Worm (Caenorhabditis elegans) whole organism, L1 larva: ENCODE measurements around the gene abch-1.

Experiments
- C16A3.4 ChIP-seq: fragments of 150-350 bp; optimal IDR thresholded peaks from 2 replicates; lab custom pipeline; 2014; ENCODE audit warnings: missing biosample characterization, missing genetic modification characterization
- aly-2 ChIP-seq: fragments of 150-350 bp; optimal IDR thresholded peaks from 2 replicates; lab custom pipeline; 2014; ENCODE audit warnings: missing biosample characterization, missing genetic modification characterization
- blmp-1 ChIP-seq: fragments of 150-350 bp; optimal IDR thresholded peaks from 2 replicates; lab custom pipeline; 2014; ENCODE audit warnings: missing biosample characterization, missing genetic modification characterization
- ceh-8 ChIP-seq: fragments of 200-800 bp; sonication (Bioruptor generic); optimal IDR thresholded peaks from 2 replicates; lab custom pipeline; 2018; ENCODE audit warnings: mild to moderate bottlenecking, missing genetic modification characterization, moderate library complexity, missing compliant biosample characterization
- ceh-82 ChIP-seq, 3 experiments: fragments of 150-350 bp in 1 of 3; sonication (generic microtip) in 2 of 3; optimal IDR thresholded peaks; 2 replicates each; lab custom pipeline; 2014 to 2017; ENCODE audit warnings: missing biosample characterization in 3 of 3, missing genetic modification characterization in 3 of 3
- ceh-88 ChIP-seq: fragments of 200-800 bp; sonication (Bioruptor generic); IDR thresholded peaks from 2 replicates; pipeline ENCODE4 v1.3.6; 2022; ENCODE audit warnings: missing genetic modification characterization, missing compliant biosample characterization
- dpl-1 ChIP-seq, 3 experiments: fragments of 150-350 bp in 2 of 3; sonication (generic microtip) in 1 of 3; optimal IDR thresholded peaks; 2 replicates each; lab custom pipeline; 2014 to 2017; ENCODE audit warnings: missing biosample characterization in 3 of 3, missing genetic modification characterization in 3 of 3, missing genetic modification reagents in 3 of 3
- dsc-1 ChIP-seq: sonication (generic microtip); optimal IDR thresholded peaks from 2 replicates; lab custom pipeline; 2016; ENCODE audit warnings: mild to moderate bottlenecking, missing genetic modification characterization, missing compliant biosample characterization
- egl-13 ChIP-seq: sonication (generic microtip); optimal IDR thresholded peaks from 2 replicates; lab custom pipeline; 2016; ENCODE audit warnings: missing genotype, missing genetic modification reagents, missing genetic modification characterization, missing compliant biosample characterization
- egl-27 ChIP-seq, 2 experiments: fragments of 150-350 bp in 1 of 2; sonication (generic microtip); optimal IDR thresholded peaks; 3 replicates each; lab custom pipeline; 2017 to 2018; ENCODE audit warnings: missing biosample characterization in 2 of 2, missing genetic modification characterization in 2 of 2, missing genetic modification reagents in 2 of 2
- elt-2 ChIP-seq: sonication (generic microtip); optimal IDR thresholded peaks from 2 replicates; lab custom pipeline; 2016; ENCODE audit warnings: missing genetic modification characterization, mild to moderate bottlenecking, inconsistent platforms, missing compliant biosample characterization, missing genetic modification reagents
- elt-3 ChIP-seq, 6 experiments: fragments of 150-350 bp in 1 of 6; sonication (generic microtip); optimal IDR thresholded peaks; 2 replicates each; lab custom pipeline; 2017 to 2018; ENCODE audit warnings: missing biosample characterization in 6 of 6, missing genetic modification characterization in 6 of 6, inconsistent platforms in 1 of 6
- ets-5 ChIP-seq: fragments of 200-800 bp; sonication (Bioruptor generic); IDR thresholded peaks from 2 replicates; pipeline ENCODE4 v1.3.6; 2022; ENCODE audit warnings: missing genetic modification characterization, missing compliant biosample characterization
- fkh-4 ChIP-seq: sonication (generic microtip); optimal IDR thresholded peaks from 2 replicates; lab custom pipeline; 2016; ENCODE audit warnings: missing compliant biosample characterization, missing genetic modification characterization, borderline replicate concordance
- fkh-8 ChIP-seq: sonication (generic microtip); optimal IDR thresholded peaks from 2 replicates; lab custom pipeline; 2016; ENCODE audit warnings: mild to moderate bottlenecking, missing genetic modification characterization, missing compliant biosample characterization
- grh-1 ChIP-seq: fragments of 200-800 bp; sonication (Bioruptor generic); IDR thresholded peaks from 2 replicates; pipeline ENCODE4 v1.3.6; 2022; ENCODE audit warnings: missing genetic modification reagents, missing genetic modification characterization, missing compliant biosample characterization
- hlh-4 ChIP-seq: sonication (generic microtip); optimal IDR thresholded peaks from 2 replicates; lab custom pipeline; 2016; ENCODE audit warnings: mild to moderate bottlenecking, missing genetic modification characterization, missing compliant biosample characterization
- lin-15B ChIP-seq: fragments of 150-350 bp; sonication (generic microtip); optimal IDR thresholded peaks from 3 replicates; lab custom pipeline; 2014; ENCODE audit warnings: missing biosample characterization, missing genetic modification characterization
- lin-35 ChIP-seq, 2 experiments: fragments of 150-350 bp; optimal IDR thresholded peaks; 2 replicates each; lab custom pipeline; 2014; ENCODE audit warnings: missing biosample characterization in 2 of 2, missing genetic modification characterization in 2 of 2, missing genetic modification reagents in 2 of 2
- lir-3 ChIP-seq: sonication (generic microtip); optimal IDR thresholded peaks from 2 replicates; lab custom pipeline; 2016; ENCODE audit warnings: mild to moderate bottlenecking, missing genetic modification characterization, moderate library complexity, missing compliant biosample characterization; ENCODE audit not compliant: poor library complexity
- mab-9 ChIP-seq: fragments of 200-800 bp; sonication (Bioruptor generic); IDR thresholded peaks from 2 replicates; pipeline ENCODE4 v1.3.6; 2022; ENCODE audit warnings: missing genetic modification reagents, missing genetic modification characterization, missing compliant biosample characterization
- mdl-1 ChIP-seq, 2 experiments: fragments of 150-350 bp; optimal IDR thresholded peaks; 2 replicates each; lab custom pipeline; 2014 to 2017; ENCODE audit warnings: missing biosample characterization in 2 of 2, missing genetic modification characterization in 2 of 2, inconsistent platforms in 1 of 2
- mef-2 ChIP-seq: fragments of 150-350 bp; optimal IDR thresholded peaks from 2 replicates; lab custom pipeline; 2014; ENCODE audit warnings: missing biosample characterization, missing genetic modification characterization
- nhr-47 ChIP-seq: sonication (generic microtip); optimal IDR thresholded peaks from 2 replicates; lab custom pipeline; 2016; ENCODE audit warnings: mild to moderate bottlenecking, missing genetic modification characterization, moderate library complexity, missing compliant biosample characterization
- nhr-76 ChIP-seq: sonication (generic microtip); optimal IDR thresholded peaks from 2 replicates; lab custom pipeline; 2017; ENCODE audit warnings: missing biosample characterization, missing genetic modification characterization
- nhr-77 ChIP-seq: fragments of 150-350 bp; optimal IDR thresholded peaks from 2 replicates; lab custom pipeline; 2014; ENCODE audit warnings: missing biosample characterization, missing genetic modification characterization
- nhr-84 ChIP-seq: sonication (generic microtip); optimal IDR thresholded peaks from 2 replicates; lab custom pipeline; 2017; ENCODE audit warnings: missing biosample characterization, missing genetic modification characterization
- rnt-1 ChIP-seq: sonication (generic microtip); optimal IDR thresholded peaks from 2 replicates; lab custom pipeline; 2016; ENCODE audit warnings: mild to moderate bottlenecking, missing genetic modification characterization, moderate library complexity, missing compliant biosample characterization
- sup-37 ChIP-seq: fragments of 200-800 bp; sonication (Bioruptor generic); optimal IDR thresholded peaks from 2 replicates; lab custom pipeline; 2018; ENCODE audit warnings: mild to moderate bottlenecking, missing genetic modification characterization, missing compliant biosample characterization
- tbx-2 ChIP-seq: sonication (generic microtip); optimal IDR thresholded peaks from 2 replicates; lab custom pipeline; 2016; ENCODE audit warnings: missing genetic modification characterization, missing compliant biosample characterization
- tlp-1 ChIP-seq: fragments of 150-350 bp; optimal IDR thresholded peaks from 2 replicates; lab custom pipeline; 2014; ENCODE audit warnings: missing biosample characterization, missing genetic modification characterization
- unc-30 ChIP-seq: sonication (generic microtip); optimal IDR thresholded peaks from 2 replicates; lab custom pipeline; 2017; ENCODE audit warnings: missing biosample characterization, missing genetic modification characterization
- unc-62 ChIP-seq: fragments of 150-350 bp; optimal IDR thresholded peaks from 2 replicates; lab custom pipeline; 2014; ENCODE audit warnings: missing biosample characterization, missing genetic modification reagents, missing genetic modification characterization
- unc-86 ChIP-seq: sonication (generic microtip); optimal IDR thresholded peaks from 2 replicates; lab custom pipeline; 2016; ENCODE audit warnings: missing genetic modification characterization, missing compliant biosample characterization
- unc-98 ChIP-seq: fragments of 200-800 bp; sonication (Bioruptor generic); IDR thresholded peaks from 2 replicates; pipeline ENCODE4 v1.3.6; 2022; ENCODE audit warnings: missing genetic modification characterization, missing compliant biosample characterization
- zip-4 ChIP-seq: fragments of 200-800 bp; sonication (Bioruptor generic); optimal IDR thresholded peaks from 2 replicates; lab custom pipeline; 2018; ENCODE audit warnings: mild to moderate bottlenecking, missing genetic modification characterization, moderate library complexity, missing compliant biosample characterization
- ztf-4 ChIP-seq: fragments of 150-350 bp; optimal IDR thresholded peaks from 2 replicates; lab custom pipeline; 2014; ENCODE audit warnings: missing biosample characterization, missing genetic modification characterization

abch-1 gene

DNA sequence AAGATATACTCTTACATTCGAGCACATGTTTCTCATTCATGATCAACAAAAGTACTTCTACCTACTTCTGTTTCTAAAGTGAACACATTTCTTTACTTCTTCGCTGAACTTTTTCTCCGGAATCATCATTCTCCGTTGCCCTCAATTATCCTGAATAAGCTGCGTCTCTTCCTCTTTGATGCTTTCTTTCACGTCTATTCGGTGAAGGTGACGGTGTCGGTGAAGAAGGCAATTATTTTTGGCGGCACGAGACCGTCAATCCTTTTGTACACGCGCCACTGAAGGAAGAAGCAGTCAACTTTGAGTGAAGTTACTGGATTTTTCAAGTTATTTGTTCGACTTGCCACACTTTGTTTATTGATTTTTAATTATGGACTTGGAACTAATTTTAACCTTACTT is at the start of gene abch-1:
Gene abch-1 (minus strand): TSS at position 101 of the 400 bp plus-strand sequence.
- TF ChIP-seq tlp-1 (tag; lab: Kevin White, UChicago) (no peak), ceh-88 (GFP tag; lab: Robert Waterston, UW) (no peak), grh-1 (no peak), tbx-2 (tag; lab: Kevin White, UChicago) (no peak), rnt-1 (tag; lab: Kevin White, UChicago) (no peak), nhr-84 (tag; lab: Kevin White, UChicago) (no peak), aly-2 (tag; lab: Kevin White, UChicago) (no peak), egl-27 (tag; optimal IDR thresholded peaks at IDR 0.05; lab: Kevin White, UChicago) (no peak), zip-4 (GFP tag; lab: Kevin White, UChicago) (no peak), elt-3 (tag; optimal IDR thresholded peaks at IDR 0.05; lab: Kevin White, UChicago) (no peak), ztf-4 (tag; lab: Kevin White, UChicago) (no peak), C16A3.4 (tag; lab: Kevin White, UChicago) (no peak), ceh-8 (GFP tag; lab: Kevin White, UChicago) (no peak), mef-2 (tag; lab: Kevin White, UChicago) (no peak), mab-9 (no peak), unc-62 (GFP tag; lab: Kevin White, UChicago) (no peak), dsc-1 (tag; lab: Kevin White, UChicago) (no peak), hlh-4 (no peak), unc-98 (no peak), lin-35 (GFP tag; optimal IDR thresholded peaks at IDR 0.05; lab: Kevin White, UChicago) (no peak)

DNA sequence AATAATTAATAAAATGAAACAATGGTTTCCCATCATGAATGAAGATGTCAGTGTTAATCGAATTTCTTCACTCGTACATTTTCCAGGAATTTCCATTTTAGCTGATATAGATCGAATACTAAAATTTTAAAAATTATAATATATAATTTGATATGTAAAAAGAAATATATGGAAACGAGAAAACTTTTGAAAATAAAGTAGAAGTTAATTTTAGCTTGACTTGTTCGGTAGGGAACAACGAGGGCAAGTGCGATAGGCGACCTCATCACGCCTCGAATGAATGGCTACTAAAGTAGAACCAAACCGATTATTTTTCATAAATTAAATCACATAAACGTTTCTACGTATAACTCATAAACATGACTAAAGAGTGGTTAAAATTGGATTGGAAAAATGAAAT is 47.0 kb upstream of the abch-1 start, which contains the start of gene sra-31:
Gene sra-31 (minus strand): TSS at position 101 of the 400 bp plus-strand sequence.
- no peak for TF ChIP-seq mef-2 (tag; lab: Kevin White, UChicago)
- TF ChIP-seq unc-30 (tag; lab: Kevin White, UChicago) = no peak
- TF ChIP-seq fkh-8 (tag; lab: Kevin White, UChicago) = no peak
- TF ChIP-seq rnt-1 (tag; lab: Kevin White, UChicago) = no peak
- no peak for TF ChIP-seq egl-27 (tag; optimal IDR thresholded peaks at IDR 0.05; lab: Kevin White, UChicago)
- no peak for TF ChIP-seq lir-3 (tag; lab: Kevin White, UChicago)
- no peak for TF ChIP-seq nhr-77 (tag; lab: Kevin White, UChicago)
- no peak for TF ChIP-seq dpl-1 (GFP tag; optimal IDR thresholded peaks at IDR 0.05; lab: Kevin White, UChicago)
- TF ChIP-seq ceh-82 (tag; optimal IDR thresholded peaks at IDR 0.05; lab: Kevin White, UChicago) = no peak
- TF ChIP-seq egl-13 (tag; lab: Kevin White, UChicago) = no peak
- TF ChIP-seq nhr-76 = no peak
- no peak for TF ChIP-seq fkh-4 (tag; lab: Kevin White, UChicago)
- no peak for TF ChIP-seq lin-15B
- no peak for TF ChIP-seq aly-2 (tag; lab: Kevin White, UChicago)
- TF ChIP-seq grh-1 = no peak
- no peak for TF ChIP-seq tlp-1 (tag; lab: Kevin White, UChicago)
- TF ChIP-seq, all 84 proteins: peak for 0

DNA sequence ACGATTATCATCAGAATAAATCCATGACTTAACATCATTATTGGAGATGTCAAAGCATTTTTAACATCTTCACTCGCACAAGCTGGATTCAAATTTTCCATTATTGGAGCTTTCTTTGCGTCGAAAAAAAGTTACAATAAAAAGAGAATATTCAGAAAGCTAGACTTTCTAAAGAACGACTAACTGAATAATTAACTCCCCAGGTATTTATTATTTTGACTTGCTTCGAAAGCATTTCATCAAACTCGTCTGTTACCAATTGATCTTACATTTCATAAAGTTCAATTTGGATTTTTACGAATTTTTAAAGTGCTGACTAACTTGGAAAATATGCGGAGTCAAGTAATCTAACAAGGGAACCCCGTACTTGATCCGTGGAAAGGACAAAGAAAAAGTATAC is 44.2 kb upstream of the abch-1 start, which contains the start of gene sra-29:
Gene sra-29 (minus strand): TSS at position 101 of the 400 bp plus-strand sequence.
- TF ChIP-seq blmp-1 (no peak), egl-13 (tag; lab: Kevin White, UChicago) (no peak), unc-86 (no peak), sup-37 (no peak), mdl-1 (tag; optimal IDR thresholded peaks at IDR 0.05; lab: Kevin White, UChicago) (no peak)

DNA sequence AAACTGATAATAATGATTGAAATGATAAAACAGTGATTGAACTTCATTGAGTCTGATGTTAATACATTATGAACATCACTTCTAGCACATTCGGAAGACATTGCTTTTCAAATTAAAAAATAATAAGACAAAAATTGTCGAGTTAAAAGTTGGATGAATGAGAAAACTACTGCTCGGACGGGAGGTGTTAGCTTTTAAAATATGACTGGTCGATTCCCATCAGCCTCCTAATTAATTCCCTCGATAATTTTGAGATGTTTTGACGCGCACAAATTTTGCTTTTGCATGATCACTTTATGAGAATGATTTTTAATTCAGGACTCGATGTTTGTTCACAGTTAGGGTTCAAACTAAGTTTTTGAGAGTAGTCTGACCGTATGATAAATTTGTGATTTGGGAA is 42.2 kb upstream of the abch-1 start, which contains the start of gene sra-28:
Gene sra-28 (minus strand): TSS at position 101 of the 400 bp plus-strand sequence.
- TF ChIP-seq nhr-47 (tag; lab: Kevin White, UChicago) = no peak
- TF ChIP-seq aly-2 (tag; lab: Kevin White, UChicago) = no peak
- no peak for TF ChIP-seq rnt-1 (tag; lab: Kevin White, UChicago)
- no peak for TF ChIP-seq ets-5 (GFP tag; lab: Robert Waterston, UW)
- no peak for TF ChIP-seq elt-2 (tag; lab: Kevin White, UChicago)
